Worm (Caenorhabditis elegans) whole organism, early embryonic: Measurements from ENCODE around the gene F11A10.5.

ENCODE experiments used
- B0310.2 ChIP-seq: sonication (generic microtip); optimal IDR thresholded peaks from 2 replicates; lab custom pipeline; 2016; ENCODE audit warnings: mild to moderate bottlenecking, missing genetic modification characterization, missing compliant biosample characterization
- F13C5.2 ChIP-seq: sonication (generic microtip); optimal IDR thresholded peaks from 2 replicates; lab custom pipeline; 2017; ENCODE audit warnings: mild to moderate bottlenecking, missing genetic modification characterization, inconsistent platforms, missing compliant biosample characterization
- aly-1 ChIP-seq: sonication (generic microtip); optimal IDR thresholded peaks from 2 replicates; lab custom pipeline; 2016; ENCODE audit warnings: missing genetic modification characterization, missing compliant biosample characterization
- ama-1 ChIP-seq: fragments of 150-350 bp; optimal IDR thresholded peaks from 2 replicates; lab custom pipeline; 2014
- ceh-13 ChIP-seq: fragments of 200-800 bp; sonication (Bioruptor generic); optimal IDR thresholded peaks from 2 replicates; lab custom pipeline; 2018; ENCODE audit warnings: mild to moderate bottlenecking, missing genetic modification characterization, missing compliant biosample characterization
- ets-7 ChIP-seq: sonication (generic microtip); optimal IDR thresholded peaks from 2 replicates; lab custom pipeline; 2016; ENCODE audit warnings: missing genotype, missing genetic modification characterization, missing compliant biosample characterization
- flt-1 ChIP-seq: fragments of 200-800 bp; sonication (Bioruptor generic); IDR thresholded peaks from 2 replicates; pipeline ENCODE4 v1.3.6; 2022; ENCODE audit warnings: missing genetic modification characterization, missing compliant biosample characterization
- sea-1 ChIP-seq: fragments of 200-800 bp; sonication (Bioruptor generic); conservative IDR thresholded peaks from 2 replicates; pipeline ENCODE4 v1.3.6; 2022; ENCODE audit warnings: missing genetic modification characterization, missing compliant biosample characterization
- tra-4 ChIP-seq: sonication (generic microtip); optimal IDR thresholded peaks from 2 replicates; lab custom pipeline; 2017; ENCODE audit warnings: missing genetic modification characterization, missing compliant biosample characterization

ce11 chrIV:12133776-12134175, 39.9 kb downstream of the F11A10.5 start:
- no peak for TF ChIP-seq ama-1 (lab: Kevin White, UChicago)
- TF ChIP-seq F13C5.2 (tag; lab: Kevin White, UChicago) = no peak
- no peak for TF ChIP-seq flt-1 (GFP tag; lab: Robert Waterston, UW)
- TF ChIP-seq ets-7 (tag; lab: Kevin White, UChicago) = no peak
- TF ChIP-seq B0310.2 = no peak
- no peak for TF ChIP-seq aly-1 (tag; lab: Kevin White, UChicago)
- no peak for TF ChIP-seq tra-4 (tag; lab: Kevin White, UChicago)
- TF ChIP-seq sea-1 = no peak
- no peak for TF ChIP-seq ceh-13 (GFP tag; lab: Kevin White, UChicago)
